Fruit fly (Drosophila melanogaster) whole organism, embryonic: ENCODE measurements around the gene Cwc25.

ENCODE experiments used
- Aef1 ChIP-seq: fragments of 200-800 bp; sonication (Bioruptor generic); IDR thresholded peaks from 3 replicates; pipeline ENCODE4 v1.3.6; 2022; ENCODE audit warnings: missing biosample characterization, missing genetic modification characterization
- CG10959 ChIP-seq: fragments of 200-800 bp; sonication (Bioruptor generic); IDR thresholded peaks from 2 replicates; pipeline ENCODE4 v1.3.6; 2022; ENCODE audit warnings: missing biosample characterization, missing genetic modification characterization
- CG11085 ChIP-seq: fragments of 200-800 bp; sonication (Bioruptor generic); IDR thresholded peaks from 2 replicates; pipeline ENCODE4 v1.3.6; 2022; ENCODE audit warnings: missing biosample characterization, missing genetic modification characterization
- CG12155 ChIP-seq: fragments of 200-800 bp; sonication (Bioruptor generic); optimal IDR thresholded peaks from 3 replicates; lab custom pipeline; 2016; ENCODE audit warnings: missing biosample characterization, missing genetic modification characterization
- CG13624 ChIP-seq: fragments of 200-800 bp; sonication (Bioruptor generic); optimal IDR thresholded peaks from 2 replicates; lab custom pipeline; 2016; ENCODE audit warnings: missing biosample characterization, missing genetic modification characterization
- CG14710 ChIP-seq: fragments of 200-800 bp; sonication (Bioruptor generic); optimal IDR thresholded peaks from 3 replicates; lab custom pipeline; 2019; ENCODE audit warnings: missing biosample characterization, mild to moderate bottlenecking, missing genetic modification characterization, moderate library complexity
- CG14860 ChIP-seq: fragments of 200-800 bp; sonication (Bioruptor generic); IDR thresholded peaks from 3 replicates; pipeline ENCODE4 v1.3.6; 2022; ENCODE audit warnings: missing biosample characterization, missing genetic modification characterization; ENCODE audit not compliant: partially characterized antibody
- CG17361 ChIP-seq: fragments of 200-800 bp; sonication (Bioruptor generic); IDR thresholded peaks from 3 replicates; pipeline ENCODE4 v1.3.6; 2022; ENCODE audit warnings: missing biosample characterization, missing genetic modification characterization
- CG17829 ChIP-seq: fragments of 200-800 bp; optimal IDR thresholded peaks from 2 replicates; lab custom pipeline; 2019; ENCODE audit warnings: missing biosample characterization, mild to moderate bottlenecking, missing genetic modification characterization, moderate library complexity
- CG1832 ChIP-seq: fragments of 200-800 bp; sonication (Bioruptor generic); optimal IDR thresholded peaks from 2 replicates; lab custom pipeline; 2017; ENCODE audit warnings: missing biosample characterization, mild to moderate bottlenecking, missing genetic modification characterization, inconsistent platforms
- CG18764 ChIP-seq: fragments of 200-800 bp; sonication (Bioruptor generic); optimal IDR thresholded peaks from 3 replicates; lab custom pipeline; 2016; ENCODE audit warnings: missing biosample characterization, missing genetic modification characterization
- CG30431 ChIP-seq: fragments of 200-800 bp; sonication (Bioruptor generic); optimal IDR thresholded peaks from 2 replicates; lab custom pipeline; 2017; ENCODE audit warnings: missing biosample characterization, missing genetic modification characterization
- CG3065 ChIP-seq: fragments of 200-800 bp; sonication (Bioruptor generic); optimal IDR thresholded peaks from 2 replicates; lab custom pipeline; 2016; ENCODE audit warnings: missing biosample characterization, missing genetic modification characterization
- CG31388 ChIP-seq: fragments of 200-800 bp; sonication (Bioruptor generic); optimal IDR thresholded peaks from 2 replicates; lab custom pipeline; 2016; ENCODE audit warnings: missing biosample characterization, missing genetic modification characterization
- CG3163 ChIP-seq: fragments of 200-800 bp; sonication (Bioruptor generic); optimal IDR thresholded peaks from 3 replicates; lab custom pipeline; 2016; ENCODE audit warnings: missing biosample characterization, missing genetic modification characterization
- CG32767 ChIP-seq: fragments of 200-800 bp; sonication (Bioruptor generic); IDR thresholded peaks from 2 replicates; pipeline ENCODE4 v1.3.6; 2022; ENCODE audit warnings: missing biosample characterization, missing genetic modification characterization
- CG34224 ChIP-seq: fragments of 200-800 bp; sonication (Bioruptor generic); IDR thresholded peaks from 3 replicates; pipeline ENCODE4 v1.3.6; 2022; ENCODE audit warnings: missing biosample characterization, missing genetic modification characterization; ENCODE audit not compliant: partially characterized antibody
- CG4424 ChIP-seq: fragments of 200-800 bp; sonication (Bioruptor generic); optimal IDR thresholded peaks from 3 replicates; lab custom pipeline; 2016; ENCODE audit warnings: missing biosample characterization, missing genetic modification characterization
- CG4854 ChIP-seq: fragments of 200-800 bp; sonication (Bioruptor generic); optimal IDR thresholded peaks from 2 replicates; lab custom pipeline; 2016; ENCODE audit warnings: missing biosample characterization, missing genetic modification characterization, inconsistent platforms
- CG7786 ChIP-seq: fragments of 200-800 bp; sonication (Bioruptor generic); optimal IDR thresholded peaks from 2 replicates; lab custom pipeline; 2016; ENCODE audit warnings: missing biosample characterization, missing genetic modification characterization
- CG8765 ChIP-seq: fragments of 200-800 bp; sonication (Bioruptor generic); IDR thresholded peaks from 2 replicates; pipeline ENCODE4 v1.3.6; 2022; ENCODE audit warnings: missing biosample characterization, missing genetic modification characterization
- Dad ChIP-seq: fragments of 200-800 bp; sonication (Bioruptor generic); optimal IDR thresholded peaks from 3 replicates; lab custom pipeline; 2016; ENCODE audit warnings: missing biosample characterization, missing genetic modification characterization
- Dfd ChIP-seq, 2 experiments: fragments of >200 bp; optimal IDR thresholded peaks; 2 replicates each; lab custom pipeline; 2017; ENCODE audit warnings: missing biosample characterization in 2 of 2, missing genetic modification characterization in 2 of 2
- Doc3 ChIP-seq: fragments of 200-800 bp; sonication (Bioruptor generic); IDR thresholded peaks from 3 replicates; pipeline ENCODE4 v1.3.6; 2022; ENCODE audit warnings: missing biosample characterization, missing genetic modification characterization; ENCODE audit not compliant: partially characterized antibody
- E2f2 ChIP-seq: fragments of 200-800 bp; sonication (Bioruptor generic); IDR thresholded peaks from 2 replicates; pipeline ENCODE4 v1.3.6; 2022; ENCODE audit warnings: missing biosample characterization, missing genetic modification characterization
- Fer2 ChIP-seq: fragments of 200-800 bp; sonication (Bioruptor generic); optimal IDR thresholded peaks from 2 replicates; lab custom pipeline; 2018; ENCODE audit warnings: missing biosample characterization, mild to moderate bottlenecking, missing genetic modification characterization, moderate library complexity
- HLH4C ChIP-seq: fragments of 200-800 bp; sonication (Bioruptor generic); IDR thresholded peaks from 3 replicates; pipeline ENCODE4 v1.3.6; 2022; ENCODE audit warnings: missing biosample characterization, missing genetic modification characterization; ENCODE audit not compliant: partially characterized antibody
- Hr3 ChIP-seq: fragments of 200-800 bp; sonication (Bioruptor generic); optimal IDR thresholded peaks from 3 replicates; lab custom pipeline; 2016; ENCODE audit warnings: missing biosample characterization, missing genetic modification characterization
- Kr ChIP-seq: fragments of 200-800 bp; sonication (Bioruptor generic); optimal IDR thresholded peaks from 2 replicates; lab custom pipeline; 2017; ENCODE audit warnings: missing biosample characterization, mild to moderate bottlenecking, missing genetic modification characterization
- Lim3 ChIP-seq: fragments of 200-800 bp; sonication (Bioruptor generic); IDR thresholded peaks from 2 replicates; pipeline ENCODE4 v1.3.6; 2022; ENCODE audit warnings: missing biosample characterization, missing genetic modification characterization
- Neu2 ChIP-seq: fragments of 200-800 bp; sonication (Bioruptor generic); optimal IDR thresholded peaks from 3 replicates; lab custom pipeline; 2016; ENCODE audit warnings: missing biosample characterization, missing genetic modification characterization, borderline replicate concordance
- Scr ChIP-seq: fragments of 200-800 bp; sonication (Bioruptor generic); IDR thresholded peaks from 2 replicates; pipeline ENCODE4 v1.3.6; 2022; ENCODE audit warnings: missing biosample characterization, missing genetic modification characterization; ENCODE audit not compliant: partially characterized antibody
- TFAM ChIP-seq: fragments of 200-800 bp; sonication (Bioruptor generic); optimal IDR thresholded peaks from 2 replicates; lab custom pipeline; 2017; ENCODE audit warnings: missing biosample characterization, missing genetic modification characterization, inconsistent platforms
- Vsx1 ChIP-seq: fragments of 200-800 bp; sonication (Bioruptor generic); optimal IDR thresholded peaks from 2 replicates; lab custom pipeline; 2017; ENCODE audit warnings: missing biosample characterization, mild to moderate bottlenecking, missing genetic modification characterization, missing genetic modification reagents
- ab ChIP-seq: fragments of 200-800 bp; sonication (Bioruptor generic); optimal IDR thresholded peaks from 2 replicates; lab custom pipeline; 2016; ENCODE audit warnings: missing biosample characterization, missing genetic modification characterization
- chm ChIP-seq: fragments of 200-800 bp; sonication (Bioruptor generic); IDR thresholded peaks from 2 replicates; pipeline ENCODE4 v1.3.6; 2022; ENCODE audit warnings: missing biosample characterization, missing genetic modification characterization
- danr ChIP-seq: fragments of 200-800 bp; sonication (Bioruptor generic); IDR thresholded peaks from 2 replicates; pipeline ENCODE4 v1.3.6; 2022; ENCODE audit warnings: missing biosample characterization, missing genetic modification characterization
- dm ChIP-seq: fragments of 200-800 bp; sonication (Bioruptor generic); optimal IDR thresholded peaks from 3 replicates; lab custom pipeline; 2016; ENCODE audit warnings: missing biosample characterization, missing genetic modification characterization
- emc ChIP-seq: fragments of 200-800 bp; sonication (Bioruptor generic); optimal IDR thresholded peaks from 2 replicates; lab custom pipeline; 2016; ENCODE audit warnings: missing biosample characterization, missing genetic modification characterization
- ftz-f1 ChIP-seq: fragments of 200-800 bp; sonication (Bioruptor generic); optimal IDR thresholded peaks from 2 replicates; lab custom pipeline; 2016; ENCODE audit warnings: missing biosample characterization, missing genetic modification characterization
- lab ChIP-seq: fragments of 200-800 bp; sonication (Bioruptor generic); optimal IDR thresholded peaks from 3 replicates; lab custom pipeline; 2017; ENCODE audit warnings: missing biosample characterization, missing genetic modification characterization, mild to moderate bottlenecking, moderate library complexity, missing genetic modification reagents
- lilli ChIP-seq: fragments of 200-800 bp; sonication (Bioruptor generic); optimal IDR thresholded peaks from 3 replicates; lab custom pipeline; 2016; ENCODE audit warnings: missing biosample characterization, missing genetic modification characterization
- luna ChIP-seq: fragments of 200-800 bp; sonication (Bioruptor generic); optimal IDR thresholded peaks from 2 replicates; lab custom pipeline; 2016; ENCODE audit warnings: missing biosample characterization, missing genetic modification characterization
- mld ChIP-seq: fragments of 200-800 bp; sonication (Bioruptor generic); IDR thresholded peaks from 3 replicates; pipeline ENCODE4 v1.3.6; 2022; ENCODE audit warnings: missing biosample characterization, missing genetic modification characterization; ENCODE audit not compliant: partially characterized antibody
- otp ChIP-seq: fragments of 200-800 bp; sonication (Bioruptor generic); IDR thresholded peaks from 3 replicates; pipeline ENCODE4, ENCODE4 v1.3.6; 2022; ENCODE audit warnings: missing biosample characterization, missing genetic modification characterization
- rib ChIP-seq: fragments of 200-800 bp; sonication (Bioruptor generic); IDR thresholded peaks from 2 replicates; pipeline ENCODE4 v1.3.6; 2022; ENCODE audit warnings: missing biosample characterization, missing genetic modification characterization
- schlank ChIP-seq: fragments of 200-800 bp; sonication (Bioruptor generic); optimal IDR thresholded peaks from 2 replicates; lab custom pipeline; 2018; ENCODE audit warnings: missing biosample characterization, mild to moderate bottlenecking, missing genetic modification characterization
- sens-2 ChIP-seq: fragments of 200-800 bp; sonication (Bioruptor generic); IDR thresholded peaks from 2 replicates; pipeline ENCODE4 v1.3.6; 2022; ENCODE audit warnings: missing biosample characterization, missing genetic modification characterization
- sug ChIP-seq: fragments of 200-800 bp; optimal IDR thresholded peaks from 2 replicates; lab custom pipeline; 2019; ENCODE audit warnings: missing biosample characterization, mild to moderate bottlenecking, missing genetic modification characterization, moderate library complexity
- twi ChIP-seq: fragments of 200-800 bp; optimal IDR thresholded peaks from 2 replicates; lab custom pipeline; 2019; ENCODE audit warnings: missing biosample characterization, mild to moderate bottlenecking, missing genetic modification characterization, moderate library complexity

Gene Cwc25

dm6 chr2L:2765659-2766373 lies 20.9 kb downstream of the Cwc25 start, which contains the start of the genes Snx21 and aph-1 (continued):
- TF ChIP-seq CG13624 (GFP tag; lab: Kevin White, UChicago) (peak; percentile 89), E2f2 (GFP tag; lab: Robert Waterston, UW) (peak; percentile 75), ab (GFP tag; lab: Kevin White, UChicago) (peak; percentile 75), emc (GFP tag; lab: Kevin White, UChicago) (peak; percentile 80), Lim3 (0 out of 2 replicates have a peak, but pooled peaks have one; percentile 58), luna (GFP tag; lab: Kevin White, UChicago) (peak; percentile 76), Scr (peak; percentile 33; the same call in 1 of the 2 replicates), CG1832 (GFP tag; lab: Kevin White, UChicago) (no peak), twi (tag; lab: Kevin White, UChicago) (peak; percentile 86), lilli (GFP tag; lab: Kevin White, UChicago) (peak; percentile 92), TFAM (GFP tag; lab: Kevin White, UChicago) (peak; percentile 16), Aef1 (peak; percentile 88), Neu2 (peak; percentile 71), CG34224 (GFP tag; lab: Robert Waterston, UW) (no peak), CG18764 (peak; percentile 82), CG32767 (GFP tag; lab: Robert Waterston, UW) (peak; percentile 89), CG31388 (GFP tag; lab: Kevin White, UChicago) (peak; percentile 36), rib (GFP tag; lab: Robert Waterston, UW) (peak; percentile 69), HLH4C (GFP tag; lab: Robert Waterston, UW) (no peak; the same call in 2 of the 3 replicates), sug (peak; percentile 92), CG3163 (peak; percentile 69), Vsx1 (GFP tag; lab: Kevin White, UChicago) (peak; percentile 87), sens-2 (peak; percentile 76), Dad (peak; percentile 86), otp (GFP tag; lab: Robert Waterston, UW) (peak; percentile 56; the same call in 2 of the 3 replicates), CG12155 (peak; percentile 84), Dfd (GFP tag; optimal IDR thresholded peaks at IDR 0.05; lab: Kevin White, UChicago) (no peak), chm (peak; percentile 63; the same call in 1 of the 2 replicates), danr (GFP tag; lab: Robert Waterston, UW) (peak; percentile 83), CG17829 (tag; lab: Kevin White, UChicago) (peak; percentile 93), Doc3 (GFP tag; lab: Robert Waterston, UW) (no peak), Kr (no peak), CG14710 (peak; percentile 92), CG17361 (GFP tag; lab: Robert Waterston, UW) (peak; percentile 95), CG11085 (GFP tag; lab: Robert Waterston, UW) (peak; percentile 67), CG4424 (GFP tag; lab: Kevin White, UChicago) (peak; percentile 93), dm (GFP tag; lab: Kevin White, UChicago) (peak; percentile 76), lab (GFP tag; lab: Kevin White, UChicago) (peak; percentile 95), ftz-f1 (GFP tag; lab: Kevin White, UChicago) (peak; percentile 34), CG3065 (GFP tag; lab: Kevin White, UChicago) (peak; percentile 51), schlank (tag; lab: Kevin White, UChicago) (peak; percentile 63), mld (GFP tag; lab: Robert Waterston, UW) (no peak), CG10959 (GFP tag; lab: Robert Waterston, UW) (peak; percentile 81), Hr3 (GFP tag; lab: Kevin White, UChicago) (peak; percentile 94), CG30431 (GFP tag; lab: Kevin White, UChicago) (peak; percentile 88), CG8765 (GFP tag; lab: Robert Waterston, UW) (peak; percentile 75), Fer2 (tag; lab: Kevin White, UChicago) (peak; percentile 82), CG4854 (GFP tag; lab: Kevin White, UChicago) (peak; percentile 72), CG14860 (no peak), CG7786 (GFP tag; lab: Kevin White, UChicago) (peak; percentile 90)
